In genomic region chr2L:9988201-9988990, dm6 we compare ENCODE assay signal across 4 fruit fly cellular contexts.
A peak's percentile ranks its signal among the peaks of the same experiment; 100 is the strongest.
TF ChIP-seq lines count a peak whose summit lies in the region.

No protein-coding gene starts in this region.

- TF ChIP-seq CTCF in whole organism, embryonic (GFP tag; optimal IDR thresholded peaks at IDR 0.05; lab: Kevin White, UChicago), result no peak

TF ChIP-seq in whole organism, embryonic, 481 proteins besides CTCF, POLR2A, EP300 and RAD21 (continues in another document):
- peak; percentile 82 for TF ChIP-seq kni (GFP tag; optimal IDR thresholded peaks at IDR 0.05; lab: Kevin White, UChicago)
- peak; percentile 41 for TF ChIP-seq zen (tag; optimal IDR thresholded peaks at IDR 0.05; lab: Kevin White, UChicago)
- peak; percentile 57; the same call in 1 of the 3 replicates for TF ChIP-seq CG2199 (GFP tag; IDR thresholded peaks at IDR 0.05; lab: Robert Waterston, UW)
- peak; percentile 80 for TF ChIP-seq ac (GFP tag; optimal IDR thresholded peaks at IDR 0.05; lab: Kevin White, UChicago)
- TF ChIP-seq D (optimal IDR thresholded peaks at IDR 0.05; lab: Kevin White, UChicago), result peak; percentile 96
- no peak for TF ChIP-seq D (GFP tag; optimal IDR thresholded peaks at IDR 0.05; lab: Kevin White, UChicago)
- peak; percentile 27; the same call in 1 of the 2 replicates for TF ChIP-seq CG4360 (GFP tag; IDR thresholded peaks at IDR 0.05; lab: Robert Waterston, UW)
- TF ChIP-seq CG17186 (GFP tag; optimal IDR thresholded peaks at IDR 0.05; lab: Kevin White, UChicago), result no peak
- peak; percentile 30 for TF ChIP-seq cg (GFP tag; optimal IDR thresholded peaks at IDR 0.05; lab: Kevin White, UChicago)
- TF ChIP-seq prd (optimal IDR thresholded peaks at IDR 0.05; lab: Kevin White, UChicago), result no peak
- 0 out of 3 replicates have a peak, but pooled peaks have one; percentile 20 for TF ChIP-seq prd (GFP tag; IDR thresholded peaks at IDR 0.05; lab: Robert Waterston, UW)
- peak; percentile 57; the same call in 1 of the 2 replicates for TF ChIP-seq crol (GFP tag; IDR thresholded peaks at IDR 0.05; lab: Robert Waterston, UW)
- no peak for TF ChIP-seq Fer1 (GFP tag; optimal IDR thresholded peaks at IDR 0.05; lab: Kevin White, UChicago)
- TF ChIP-seq CG5180 (GFP tag; optimal IDR thresholded peaks at IDR 0.05; lab: Kevin White, UChicago), result no peak
- peak; percentile 89 for TF ChIP-seq pros (GFP tag; optimal IDR thresholded peaks at IDR 0.05; lab: Kevin White, UChicago)
- TF ChIP-seq tll (GFP tag; optimal IDR thresholded peaks at IDR 0.05; lab: Kevin White, UChicago), result peak in 1 of 2 experiments; percentile 43
- peak; percentile 98 for TF ChIP-seq twi (tag; optimal IDR thresholded peaks at IDR 0.05; lab: Kevin White, UChicago)
- TF ChIP-seq sqz (GFP tag; optimal IDR thresholded peaks at IDR 0.05; lab: Kevin White, UChicago), result peak; percentile 5
- no peak for TF ChIP-seq sens-2 (GFP tag; IDR thresholded peaks at IDR 0.05; lab: Robert Waterston, UW)
- no peak for TF ChIP-seq NK7.1 (GFP tag; optimal IDR thresholded peaks at IDR 0.05; lab: Kevin White, UChicago)
- TF ChIP-seq vfl (GFP tag; optimal IDR thresholded peaks at IDR 0.05; lab: Kevin White, UChicago), result peak; percentile 22
- TF ChIP-seq sd (tag; optimal IDR thresholded peaks at IDR 0.05; lab: Kevin White, UChicago), result no peak

TF ChIP-seq in whole organism, prepupa, 60 proteins besides CTCF, POLR2A, EP300 and RAD21:
- TF ChIP-seq svp (GFP tag; lab: Kevin White, UChicago) (peak; percentile 26), vri (GFP tag; optimal IDR thresholded peaks at IDR 0.05; lab: Kevin White, UChicago) (peak; percentile 2), achi (GFP tag; optimal IDR thresholded peaks at IDR 0.05; lab: Kevin White, UChicago) (no peak), lz (GFP tag; optimal IDR thresholded peaks at IDR 0.05; lab: Kevin White, UChicago) (no peak), net (GFP tag; optimal IDR thresholded peaks at IDR 0.05; lab: Kevin White, UChicago) (peak; percentile 10), Blimp-1 (GFP tag; optimal IDR thresholded peaks at IDR 0.05; lab: Kevin White, UChicago) (peak; percentile 61), Eip78C (GFP tag; lab: Kevin White, UChicago) (peak; percentile 40)

TF ChIP-seq in whole organism, pupa, 21 proteins besides CTCF, POLR2A, EP300 and RAD21:
- peak; percentile 86 for TF ChIP-seq EcR (GFP tag; optimal IDR thresholded peaks at IDR 0.05; lab: Kevin White, UChicago)
- no peak for TF ChIP-seq Pif1B (GFP tag; optimal IDR thresholded peaks at IDR 0.05; lab: Kevin White, UChicago)
TF ChIP-seq in whole organism, pupa: peak in this region for 1.

TF ChIP-seq in whole organism, wandering third instar larva, 38 proteins besides CTCF, POLR2A, EP300 and RAD21:
- peak; percentile 48 for TF ChIP-seq CrebA (GFP tag; optimal IDR thresholded peaks at IDR 0.05; lab: Kevin White, UChicago; ENCODE audit: borderline replicate concordance)
- no peak for TF ChIP-seq Sp1 (GFP tag; optimal IDR thresholded peaks at IDR 0.05; lab: Kevin White, UChicago)
- no peak for TF ChIP-seq dsf (GFP tag; optimal IDR thresholded peaks at IDR 0.05; lab: Kevin White, UChicago; ENCODE audit: borderline replicate concordance)
- TF ChIP-seq Abd-B (GFP tag; optimal IDR thresholded peaks at IDR 0.05; lab: Kevin White, UChicago), result no peak
- peak; percentile 37 for TF ChIP-seq Dif (GFP tag; optimal IDR thresholded peaks at IDR 0.05; lab: Kevin White, UChicago; ENCODE audit: partially characterized antibody)
- peak; percentile 15 for TF ChIP-seq woc (GFP tag; optimal IDR thresholded peaks at IDR 0.05; lab: Kevin White, UChicago)
- no peak for TF ChIP-seq GATAd (GFP tag; optimal IDR thresholded peaks at IDR 0.05; lab: Kevin White, UChicago)
- TF ChIP-seq psq (GFP tag; optimal IDR thresholded peaks at IDR 0.05; lab: Kevin White, UChicago), result no peak
- TF ChIP-seq CG9705 (GFP tag; optimal IDR thresholded peaks at IDR 0.05; lab: Kevin White, UChicago), result no peak
- no peak for TF ChIP-seq Myc (optimal IDR thresholded peaks at IDR 0.05; lab: Kevin White, UChicago)
- peak; percentile 42 for TF ChIP-seq Vsx2 (GFP tag; optimal IDR thresholded peaks at IDR 0.05; lab: Kevin White, UChicago; ENCODE audit: partially characterized antibody)
- no peak for TF ChIP-seq h (GFP tag; optimal IDR thresholded peaks at IDR 0.05; lab: Kevin White, UChicago)
- TF ChIP-seq dmrt93B (GFP tag; optimal IDR thresholded peaks at IDR 0.05; lab: Kevin White, UChicago), result no peak
- no peak for TF ChIP-seq Hr83 (GFP tag; optimal IDR thresholded peaks at IDR 0.05; lab: Kevin White, UChicago; ENCODE audit: poor library complexity, severe bottlenecking)
- TF ChIP-seq OdsH (GFP tag; optimal IDR thresholded peaks at IDR 0.05; lab: Kevin White, UChicago), result no peak
- TF ChIP-seq rgr (GFP tag; optimal IDR thresholded peaks at IDR 0.05; lab: Kevin White, UChicago), result no peak
- TF ChIP-seq fru (GFP tag; optimal IDR thresholded peaks at IDR 0.05; lab: Kevin White, UChicago), result no peak
- TF ChIP-seq Rel (GFP tag; optimal IDR thresholded peaks at IDR 0.05; lab: Kevin White, UChicago), result no peak
- TF ChIP-seq Rel (tag; optimal IDR thresholded peaks at IDR 0.05; lab: Kevin White, UChicago), result peak; percentile 43
- TF ChIP-seq brk (GFP tag; optimal IDR thresholded peaks at IDR 0.05; lab: Kevin White, UChicago), result no peak

Comparison
In these comparisons a context has a peak if more than half of its experiments do, and no peak if none do; other contexts are left out.
1. Of the 7 proteins assayed by ChIP-seq in both whole organism, embryonic and whole organism, prepupa: peak only in whole organism, embryonic: none; only in whole organism, prepupa: Blimp-1; in both: none; in neither: 6.